Worm (Caenorhabditis elegans): ENCODE results near the gene C01G12.9.

Gene C01G12.9

ce11 chrII:14606172-14606571 is 27.4 kb downstream of the C01G12.9 start, which contains the start of gene arl-3:
Gene arl-3, plus strand, starts transcription at chrII:14606472.
- no peak for TF ChIP-seq unc-86 (tag; optimal IDR thresholded peaks at IDR 0.05)
- no peak for TF ChIP-seq zag-1 (tag; optimal IDR thresholded peaks at IDR 0.05)
- no peak for TF ChIP-seq jun-1 (tag; optimal IDR thresholded peaks at IDR 0.05)
- no peak for TF ChIP-seq efl-1 (optimal IDR thresholded peaks at IDR 0.05)
- peak in 1 of 2 experiments; percentile 74 for TF ChIP-seq efl-1 (GFP tag; optimal IDR thresholded peaks at IDR 0.05 in 1 of 2)

ce11 chrII:14608508-14608907 is 29.7 kb downstream of the C01G12.9 start:
- TF ChIP-seq efl-1 (optimal IDR thresholded peaks at IDR 0.05): no peak
- TF ChIP-seq efl-1 (GFP tag; optimal IDR thresholded peaks at IDR 0.05 in 1 of 2): peak in 1 of 2 experiments; percentile 51
- TF ChIP-seq ceh-8 (GFP tag; optimal IDR thresholded peaks at IDR 0.05): no peak

ce11 chrII:14609297-14609937 is 30.6 kb downstream of the C01G12.9 start:
- TF ChIP-seq ets-5 (GFP tag; IDR thresholded peaks at IDR 0.05) (no peak), efl-1 (optimal IDR thresholded peaks at IDR 0.05) (no peak), efl-1 (GFP tag; optimal IDR thresholded peaks at IDR 0.05 in 1 of 2) (peak in 1 of 2 experiments; percentile 30)

ce11 chrII:14610492-14611142 is 31.8 kb downstream of the C01G12.9 start:
- TF ChIP-seq blmp-1 (tag; optimal IDR thresholded peaks at IDR 0.05) (peak; percentile 42), hlh-4 (tag; optimal IDR thresholded peaks at IDR 0.05) (no peak), sox-4 (tag; optimal IDR thresholded peaks at IDR 0.05) (no peak), fkh-4 (tag; optimal IDR thresholded peaks at IDR 0.05; ENCODE audit: borderline replicate concordance) (no peak), efl-1 (optimal IDR thresholded peaks at IDR 0.05) (no peak), efl-1 (GFP tag; optimal IDR thresholded peaks at IDR 0.05 in 1 of 2) (peak in 1 of 2 experiments; percentile 50), ama-1 (optimal IDR thresholded peaks at IDR 0.05) (peak; percentile 20), lin-39 (tag; optimal IDR thresholded peaks at IDR 0.05) (peak; percentile 16)

ce11 chrII:14611307-14611706 is 32.5 kb downstream of the C01G12.9 start:
- TF ChIP-seq egl-27 (tag; optimal IDR thresholded peaks at IDR 0.05) (no peak), ztf-11 (tag; optimal IDR thresholded peaks at IDR 0.05) (no peak), blmp-1 (tag; optimal IDR thresholded peaks at IDR 0.05) (peak; percentile 7), efl-3 (GFP tag; optimal IDR thresholded peaks at IDR 0.05) (no peak)

ce11 chrII:14615735-14616134 is 36.9 kb downstream of the C01G12.9 start, which contains the start of gene mltn-9:
Gene mltn-9, plus strand, starts transcription at chrII:14616035.
- no peak for TF ChIP-seq dpl-1 (GFP tag; optimal IDR thresholded peaks at IDR 0.05)
- TF ChIP-seq egl-27 (tag; optimal IDR thresholded peaks at IDR 0.05): no peak
- no peak for TF ChIP-seq alr-1 (tag; optimal IDR thresholded peaks at IDR 0.05; ENCODE audit: borderline replicate concordance)
- no peak for TF ChIP-seq lin-14 (GFP tag; optimal IDR thresholded peaks at IDR 0.05)
- TF ChIP-seq blmp-1 (tag; optimal IDR thresholded peaks at IDR 0.05): no peak
- no peak for TF ChIP-seq fkh-10 (GFP tag; optimal IDR thresholded peaks at IDR 0.05)
- no peak for TF ChIP-seq F16B12.6 (tag; optimal IDR thresholded peaks at IDR 0.05)

ce11 chrII:14616402-14616801 is 37.6 kb downstream of the C01G12.9 start:
- no peak for TF ChIP-seq lin-14 (GFP tag; optimal IDR thresholded peaks at IDR 0.05)
- peak in 4 of 6 experiments; percentile 79 to 83 (median 82) for TF ChIP-seq elt-3 (tag; optimal IDR thresholded peaks at IDR 0.05)
- TF ChIP-seq ama-1 (optimal IDR thresholded peaks at IDR 0.05): no peak
- peak; percentile 52 for TF ChIP-seq nhr-85 (tag)
- TF ChIP-seq hlh-17 (GFP tag; optimal IDR thresholded peaks at IDR 0.05; ENCODE audit: borderline replicate concordance): no peak
- TF ChIP-seq ceh-63 (GFP tag; optimal IDR thresholded peaks at IDR 0.05): no peak
- no peak for TF ChIP-seq ztf-4 (tag; optimal IDR thresholded peaks at IDR 0.05)
- TF ChIP-seq blmp-1 (tag; optimal IDR thresholded peaks at IDR 0.05): peak; percentile 89

Data from whole organism, L1 larva.